Worm (Caenorhabditis elegans): Measurements from ENCODE around the gene cysl-3.
A peak's percentile ranks its signal among the peaks of the same experiment; 100 is the strongest.

Gene cysl-3

ce11 chrV:3789770-3790169 lies 13.8 kb upstream of the cysl-3 start, which contains the start of gene R08F11.7:
R08F11.7 (plus strand) TSS chrV:3790070.
- no peak for TF ChIP-seq unc-55 (GFP tag; optimal IDR thresholded peaks at IDR 0.05)
- no peak for TF ChIP-seq nhr-232 (tag; optimal IDR thresholded peaks at IDR 0.05)
- no peak for TF ChIP-seq F13H6.1 (tag; optimal IDR thresholded peaks at IDR 0.05)
- no peak for TF ChIP-seq elt-2 (tag; optimal IDR thresholded peaks at IDR 0.05)
- TF ChIP-seq K09A11.1 (tag; optimal IDR thresholded peaks at IDR 0.05; ENCODE audit: insufficient read depth): no peak
- TF ChIP-seq nfya-1 (tag; optimal IDR thresholded peaks at IDR 0.05): no peak
- TF ChIP-seq Y22D7AL.16 (tag; optimal IDR thresholded peaks at IDR 0.05): no peak
- no peak for TF ChIP-seq ceh-45 (GFP tag; IDR thresholded peaks at IDR 0.05)
- no peak for TF ChIP-seq odd-2 (tag; optimal IDR thresholded peaks at IDR 0.05)
- no peak for TF ChIP-seq syd-9 (tag; optimal IDR thresholded peaks at IDR 0.05)
- TF ChIP-seq unc-3 (GFP tag; conservative IDR thresholded peaks at IDR 0.05): no peak
- no peak for TF ChIP-seq unc-3 (tag; optimal IDR thresholded peaks at IDR 0.05)
- TF ChIP-seq ceh-9 (tag; optimal IDR thresholded peaks at IDR 0.05): no peak

ce11 chrV:3788538-3788937 lies 12.6 kb upstream of the cysl-3 start:
- no peak for TF ChIP-seq sox-4 (tag; optimal IDR thresholded peaks at IDR 0.05)
- TF ChIP-seq C08G9.2 (tag; optimal IDR thresholded peaks at IDR 0.05): no peak
- TF ChIP-seq ttx-3 (tag; optimal IDR thresholded peaks at IDR 0.05): no peak
- TF ChIP-seq pqm-1 (tag; optimal IDR thresholded peaks at IDR 0.05): no peak
- TF ChIP-seq ama-1 (optimal IDR thresholded peaks at IDR 0.05): no peak
- no peak for TF ChIP-seq che-1 (tag; optimal IDR thresholded peaks at IDR 0.05)
- no peak for TF ChIP-seq ceh-2 (tag; optimal IDR thresholded peaks at IDR 0.05)
- no peak for TF ChIP-seq ceh-45 (GFP tag; IDR thresholded peaks at IDR 0.05)
- TF ChIP-seq fkh-6 (tag; optimal IDR thresholded peaks at IDR 0.05): no peak
- TF ChIP-seq nhr-11 (tag; optimal IDR thresholded peaks at IDR 0.05): no peak
- TF ChIP-seq K09A11.1 (tag; optimal IDR thresholded peaks at IDR 0.05; ENCODE audit: insufficient read depth): no peak

- no peak for TF ChIP-seq pros-1 (tag; optimal IDR thresholded peaks at IDR 0.05)
- TF ChIP-seq ceh-31 (tag; optimal IDR thresholded peaks at IDR 0.05): no peak
- TF ChIP-seq ahr-1 (tag; optimal IDR thresholded peaks at IDR 0.05): no peak
- peak; percentile 80 for TF ChIP-seq elt-2 (tag; optimal IDR thresholded peaks at IDR 0.05)
Observed at ce11 chrV:3784167-3784734, 8.3 kb upstream of the cysl-3 start, which contains the start of gene R08F11.1. R08F11.1 (minus strand) TSS chrV:3784217.

- TF ChIP-seq ceh-19 (GFP tag; optimal IDR thresholded peaks at IDR 0.05) (no peak), unc-55 (GFP tag; optimal IDR thresholded peaks at IDR 0.05) (peak; percentile 34)
Observed at ce11 chrV:3776946-3777345, 1.0 kb upstream of the cysl-3 start.

- TF ChIP-seq syd-9 (tag; optimal IDR thresholded peaks at IDR 0.05) (no peak), ceh-31 (tag; optimal IDR thresholded peaks at IDR 0.05) (no peak), ceh-45 (GFP tag; IDR thresholded peaks at IDR 0.05) (no peak), Y22D7AL.16 (tag; optimal IDR thresholded peaks at IDR 0.05) (no peak), tbx-7 (tag; optimal IDR thresholded peaks at IDR 0.05) (no peak), pag-3 (tag; optimal IDR thresholded peaks at IDR 0.05; ENCODE audit: borderline replicate concordance) (no peak), ama-1 (optimal IDR thresholded peaks at IDR 0.05) (no peak), lin-11 (tag; optimal IDR thresholded peaks at IDR 0.05) (no peak), ref-2 (tag; optimal IDR thresholded peaks at IDR 0.05) (no peak), unc-86 (tag; optimal IDR thresholded peaks at IDR 0.05) (no peak), ceh-2 (tag; optimal IDR thresholded peaks at IDR 0.05) (no peak), hlh-15 (tag; optimal IDR thresholded peaks at IDR 0.05) (no peak)
Observed at ce11 chrV:3774653-3775052, 1.3 kb downstream of the cysl-3 start.

- no peak for TF ChIP-seq ref-2 (tag; optimal IDR thresholded peaks at IDR 0.05)
Observed at ce11 chrV:3773618-3774017, 2.3 kb downstream of the cysl-3 start.

Measured in whole organism, late embryonic.